Fruit fly (Drosophila melanogaster): ENCODE data around the gene CG9109.

CG9109 gene

dm6 chr2L:5980862-5981432 is 53.3 kb downstream of the CG9109 start, which contains the start of gene chic (continued):
- TF ChIP-seq CG15073 (GFP tag; optimal IDR thresholded peaks at IDR 0.05) (no peak), slp2 (GFP tag; optimal IDR thresholded peaks at IDR 0.05) (no peak), en (GFP tag; optimal IDR thresholded peaks at IDR 0.05) (peak; percentile 10), Hmr (GFP tag; optimal IDR thresholded peaks at IDR 0.05) (peak; percentile 34), CG15514 (GFP tag; optimal IDR thresholded peaks at IDR 0.05) (peak; percentile 63), org-1 (GFP tag; optimal IDR thresholded peaks at IDR 0.05) (peak; percentile 5), CG17829 (tag; optimal IDR thresholded peaks at IDR 0.05) (peak; percentile 21), TFAM (GFP tag; optimal IDR thresholded peaks at IDR 0.05) (no peak), Gsc (GFP tag; IDR thresholded peaks at IDR 0.05) (no peak), CG7987 (GFP tag; optimal IDR thresholded peaks at IDR 0.05) (no peak), CrebB (tag; optimal IDR thresholded peaks at IDR 0.05) (peak; percentile 52), Camta (GFP tag; optimal IDR thresholded peaks at IDR 0.05) (peak; percentile 36), CG30020 (tag; optimal IDR thresholded peaks at IDR 0.05) (peak; percentile 79), wek (GFP tag; optimal IDR thresholded peaks at IDR 0.05) (peak; percentile 3), pros (GFP tag; optimal IDR thresholded peaks at IDR 0.05) (no peak), trem (tag; optimal IDR thresholded peaks at IDR 0.05) (peak; percentile 41), CG3995 (GFP tag; optimal IDR thresholded peaks at IDR 0.05) (peak; percentile 90), MESR4 (GFP tag; optimal IDR thresholded peaks at IDR 0.05) (peak; percentile 58), lilli (GFP tag; optimal IDR thresholded peaks at IDR 0.05) (peak; percentile 17), CG12155 (GFP tag; optimal IDR thresholded peaks at IDR 0.05) (peak; percentile 80), crc (GFP tag; optimal IDR thresholded peaks at IDR 0.05) (peak; percentile 6), ERR (GFP tag; optimal IDR thresholded peaks at IDR 0.05) (peak; percentile 3), z (GFP tag; IDR thresholded peaks at IDR 0.05) (no peak), CG2120 (GFP tag; optimal IDR thresholded peaks at IDR 0.05) (peak; percentile 40), CG34224 (GFP tag; IDR thresholded peaks at IDR 0.05; ENCODE audit: partially characterized antibody) (no peak), CG13287 (GFP tag; IDR thresholded peaks at IDR 0.05; ENCODE audit: partially characterized antibody) (no peak), Meics (GFP tag; optimal IDR thresholded peaks at IDR 0.05) (peak; percentile 32), CG6765 (GFP tag; optimal IDR thresholded peaks at IDR 0.05) (peak; percentile 20), CG12942 (GFP tag; optimal IDR thresholded peaks at IDR 0.05) (no peak), CG8290 (GFP tag; optimal IDR thresholded peaks at IDR 0.05) (no peak), CG8290 (tag; optimal IDR thresholded peaks at IDR 0.05) (peak in 1 of 2 experiments; percentile 75), CG11696 (GFP tag; IDR thresholded peaks at IDR 0.05) (no peak), Hsf (GFP tag; optimal IDR thresholded peaks at IDR 0.05) (peak; percentile 10), odd (GFP tag; optimal IDR thresholded peaks at IDR 0.05) (no peak), cato (GFP tag; optimal IDR thresholded peaks at IDR 0.05; ENCODE audit: borderline replicate concordance) (no peak), ems (GFP tag; optimal IDR thresholded peaks at IDR 0.05) (no peak), HLH4C (GFP tag; IDR thresholded peaks at IDR 0.05; ENCODE audit: partially characterized antibody) (no peak), eyg (GFP tag; optimal IDR thresholded peaks at IDR 0.05) (no peak), nom (GFP tag; optimal IDR thresholded peaks at IDR 0.05) (peak; percentile 50), CG1647 (GFP tag; optimal IDR thresholded peaks at IDR 0.05) (peak; percentile 38), ham (GFP tag; IDR thresholded peaks at IDR 0.05) (no peak), lmd (GFP tag; IDR thresholded peaks at IDR 0.05) (no peak), klu (GFP tag; IDR thresholded peaks at IDR 0.05) (no peak), CG13894 (tag; optimal IDR thresholded peaks at IDR 0.05) (peak; percentile 55), emc (GFP tag; optimal IDR thresholded peaks at IDR 0.05) (peak; percentile 23), ind (GFP tag; optimal IDR thresholded peaks at IDR 0.05) (peak; percentile 26), vfl (GFP tag; optimal IDR thresholded peaks at IDR 0.05) (peak; percentile 8), lab (GFP tag; optimal IDR thresholded peaks at IDR 0.05) (peak; percentile 23)
